Worm (Caenorhabditis elegans) whole organism, L2 larva: ENCODE data around the gene dro-1.

Source experiments
- F13H6.1 ChIP-seq: sonication (generic microtip); optimal IDR thresholded peaks from 2 replicates; lab custom pipeline; 2016; ENCODE audit warnings: missing genetic modification characterization, missing compliant biosample characterization
- R02D3.7 ChIP-seq: fragments of 150-350 bp; optimal IDR thresholded peaks from 2 replicates; lab custom pipeline; 2014; ENCODE audit warnings: missing biosample characterization, missing genetic modification characterization
- Y55F3AM.14 ChIP-seq: fragments of 200-800 bp; sonication (Bioruptor generic); optimal IDR thresholded peaks from 2 replicates; lab custom pipeline; 2018; ENCODE audit warnings: mild to moderate bottlenecking, missing genetic modification characterization, missing compliant biosample characterization
- ZK546.5 ChIP-seq: sonication (generic microtip); optimal IDR thresholded peaks from 2 replicates; lab custom pipeline; 2017; ENCODE audit warnings: missing biosample characterization, missing genetic modification characterization
- blmp-1 ChIP-seq: sonication (generic microtip); optimal IDR thresholded peaks from 2 replicates; lab custom pipeline; 2017; ENCODE audit warnings: missing genetic modification characterization, mild to moderate bottlenecking, missing compliant biosample characterization, antibody characterized with exemption, moderate library complexity; ENCODE audit not compliant: insufficient read depth
- ceh-82 ChIP-seq: fragments of 150-350 bp; optimal IDR thresholded peaks from 2 replicates; lab custom pipeline; 2014; ENCODE audit warnings: missing biosample characterization, missing genetic modification characterization
- crh-2 ChIP-seq: sonication (generic microtip); optimal IDR thresholded peaks from 2 replicates; lab custom pipeline; 2017; ENCODE audit warnings: missing biosample characterization, missing genetic modification characterization
- egl-27 ChIP-seq: sonication (generic microtip); optimal IDR thresholded peaks from 3 replicates; lab custom pipeline; 2017; ENCODE audit warnings: missing biosample characterization, missing genetic modification reagents, missing genetic modification characterization
- fos-1 ChIP-seq: fragments of 150-350 bp; optimal IDR thresholded peaks from 2 replicates; lab custom pipeline; 2014; ENCODE audit warnings: missing biosample characterization, missing genetic modification characterization
- gmeb-1 ChIP-seq: fragments of 150-350 bp; optimal IDR thresholded peaks from 2 replicates; lab custom pipeline; 2014; ENCODE audit warnings: missing biosample characterization, missing genetic modification characterization
- lin-13 ChIP-seq: fragments of 150-350 bp; optimal IDR thresholded peaks from 2 replicates; lab custom pipeline; 2014; ENCODE audit warnings: missing biosample characterization, missing genetic modification reagents, missing genetic modification characterization
- lsy-2 ChIP-seq, 2 experiments: fragments of 150-350 bp in 1 of 2; sonication (generic microtip) in 1 of 2; optimal IDR thresholded peaks; 2 replicates each; lab custom pipeline; 2014 to 2017; ENCODE audit warnings: missing biosample characterization in 2 of 2, missing genetic modification characterization in 2 of 2
- mab-5 ChIP-seq: fragments of 150-350 bp; optimal IDR thresholded peaks from 2 replicates; lab custom pipeline; 2014; ENCODE audit warnings: missing biosample characterization, missing genetic modification characterization
- mdl-1 ChIP-seq, 2 experiments: fragments of 150-350 bp in 1 of 2; sonication (generic microtip) in 1 of 2; optimal IDR thresholded peaks; 2 replicates each; lab custom pipeline; 2017; ENCODE audit warnings: missing biosample characterization in 2 of 2, missing genetic modification characterization in 2 of 2
- nhr-10 ChIP-seq: sonication (generic microtip); optimal IDR thresholded peaks from 2 replicates; lab custom pipeline; 2017; ENCODE audit warnings: missing biosample characterization, missing genetic modification characterization
- nhr-129 ChIP-seq: fragments of 150-350 bp; optimal IDR thresholded peaks from 2 replicates; lab custom pipeline; 2014; ENCODE audit warnings: missing biosample characterization, missing genetic modification characterization
- nhr-21 ChIP-seq: fragments of 150-350 bp; optimal IDR thresholded peaks from 2 replicates; lab custom pipeline; 2014; ENCODE audit warnings: missing biosample characterization, missing genetic modification characterization
- nhr-237 ChIP-seq: fragments of 150-350 bp; optimal IDR thresholded peaks from 2 replicates; lab custom pipeline; 2014; ENCODE audit warnings: missing biosample characterization, missing genetic modification characterization
- nhr-25 ChIP-seq: fragments of 150-350 bp; sonication (generic microtip); optimal IDR thresholded peaks from 3 replicates; lab custom pipeline; 2014; ENCODE audit warnings: missing biosample characterization, missing genetic modification characterization
- nhr-6 ChIP-seq: fragments of 150-350 bp; optimal IDR thresholded peaks from 2 replicates; lab custom pipeline; 2014; ENCODE audit warnings: missing biosample characterization, missing genetic modification characterization
- peb-1 ChIP-seq: fragments of 150-350 bp; optimal IDR thresholded peaks from 2 replicates; lab custom pipeline; 2014; ENCODE audit warnings: missing biosample characterization, missing genetic modification characterization
- skn-1 ChIP-seq: sonication (generic microtip); optimal IDR thresholded peaks from 2 replicates; lab custom pipeline; 2017; ENCODE audit warnings: missing biosample characterization, missing genetic modification characterization
- sma-3 ChIP-seq: sonication (generic microtip); optimal IDR thresholded peaks from 2 replicates; lab custom pipeline; 2016; ENCODE audit warnings: missing genetic modification reagents, missing genetic modification characterization, missing compliant biosample characterization
- unc-55 ChIP-seq: fragments of 150-350 bp; sonication (generic microtip); optimal IDR thresholded peaks from 3 replicates; lab custom pipeline; 2014; ENCODE audit warnings: missing biosample characterization, missing genetic modification reagents, missing genetic modification characterization
- unc-62 ChIP-seq: fragments of 150-350 bp; optimal IDR thresholded peaks from 2 replicates; lab custom pipeline; 2014; ENCODE audit warnings: missing biosample characterization, missing genetic modification reagents, missing genetic modification characterization
- zag-1 ChIP-seq: fragments of 150-350 bp; optimal IDR thresholded peaks from 2 replicates; lab custom pipeline; 2014; ENCODE audit warnings: missing biosample characterization, missing genetic modification characterization
- ztf-1 ChIP-seq: fragments of 200-800 bp; sonication (Bioruptor generic); conservative IDR thresholded peaks from 2 replicates; pipeline ENCODE4 v1.3.6; 2022; ENCODE audit warnings: missing genetic modification characterization, missing compliant biosample characterization
- ztf-11 ChIP-seq: sonication (generic microtip); optimal IDR thresholded peaks from 2 replicates; lab custom pipeline; 2017; ENCODE audit warnings: missing biosample characterization, missing genetic modification characterization

The dro-1 gene

ce11 chrIII:13322578-13322977 is 19.9 kb upstream of the dro-1 start, which contains the start of gene F53A2.11:
TSS of gene F53A2.11 (minus strand) at chrIII:13322678.
- TF ChIP-seq skn-1 (no peak), nhr-237 (tag; lab: Kevin White, UChicago) (no peak), mdl-1 (tag; optimal IDR thresholded peaks at IDR 0.05; lab: Kevin White, UChicago) (no peak), unc-62 (GFP tag; lab: Kevin White, UChicago) (no peak), R02D3.7 (tag; lab: Kevin White, UChicago) (no peak), nhr-21 (tag; lab: Kevin White, UChicago) (no peak), crh-2 (tag; lab: Kevin White, UChicago) (no peak), nhr-6 (tag; lab: Kevin White, UChicago) (no peak), fos-1 (tag; lab: Kevin White, UChicago) (no peak)
- TF ChIP-seq, all 48 proteins: peak for 0

- TF ChIP-seq F13H6.1 (tag; lab: Kevin White, UChicago), result no peak
- TF ChIP-seq, all 48 proteins: peak for 0
Measured at ce11 chrIII:13324739-13325138, 17.7 kb upstream of the dro-1 start, which contains the start of gene F53A2.1. TSS of gene F53A2.1 (minus strand) at chrIII:13324839.

- no peak for TF ChIP-seq blmp-1 (tag; lab: Kevin White, UChicago)
Measured at ce11 chrIII:13328911-13329310, 13.6 kb upstream of the dro-1 start.

ce11 chrIII:13333754-13334153 is 8.7 kb upstream of the dro-1 start, which contains the start of gene sdz-20:
TSS of gene sdz-20 (plus strand) at chrIII:13334054.
- no peak for TF ChIP-seq ZK546.5 (tag; lab: Kevin White, UChicago)
- no peak for TF ChIP-seq Y55F3AM.14 (GFP tag; lab: Kevin White, UChicago)
- no peak for TF ChIP-seq zag-1 (tag; lab: Kevin White, UChicago)
- no peak for TF ChIP-seq nhr-10
- TF ChIP-seq mdl-1 (tag; optimal IDR thresholded peaks at IDR 0.05; lab: Kevin White, UChicago), result no peak

DNA sequence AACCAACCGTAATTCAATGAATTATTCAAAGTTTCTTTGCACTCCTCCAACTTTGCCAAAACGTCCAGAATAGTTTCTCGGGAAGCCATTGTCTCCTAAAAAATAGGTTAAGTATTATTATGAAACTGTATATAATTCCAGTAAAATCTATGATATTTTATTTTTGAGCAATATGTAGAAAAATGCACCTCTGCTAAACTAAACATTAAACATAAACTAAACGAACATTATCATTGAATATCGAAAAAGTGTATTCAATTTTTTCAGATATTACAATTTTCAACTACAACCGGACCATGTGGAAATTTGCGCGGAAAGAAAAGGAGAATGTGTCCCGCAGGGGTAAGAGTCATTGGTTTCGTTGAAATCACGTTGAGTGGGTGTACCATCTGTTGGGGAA is 2.8 kb upstream of the dro-1 start, which contains the start of gene F53A2.3:
Gene F53A2.3 (minus strand): TSS at position 101 of the 400 bp plus-strand sequence.
- no peak for TF ChIP-seq Y55F3AM.14 (GFP tag; lab: Kevin White, UChicago)
- TF ChIP-seq ceh-82 (tag; lab: Kevin White, UChicago), result no peak

ce11 chrIII:13340504-13341274 is 1.8 kb upstream of the dro-1 start:
- TF ChIP-seq nhr-237 (tag; lab: Kevin White, UChicago), result no peak
- peak; percentile 66 for TF ChIP-seq gmeb-1 (tag; lab: Kevin White, UChicago)
- peak in 1 of 2 experiments; percentile 72 for TF ChIP-seq lsy-2 (tag; optimal IDR thresholded peaks at IDR 0.05; lab: Kevin White, UChicago)
- TF ChIP-seq unc-55, result peak; percentile 46
- TF ChIP-seq egl-27, result no peak
- no peak for TF ChIP-seq peb-1 (tag; lab: Kevin White, UChicago)
- no peak for TF ChIP-seq mab-5 (tag; lab: Kevin White, UChicago)
- peak; percentile 68 for TF ChIP-seq lin-13

DNA sequence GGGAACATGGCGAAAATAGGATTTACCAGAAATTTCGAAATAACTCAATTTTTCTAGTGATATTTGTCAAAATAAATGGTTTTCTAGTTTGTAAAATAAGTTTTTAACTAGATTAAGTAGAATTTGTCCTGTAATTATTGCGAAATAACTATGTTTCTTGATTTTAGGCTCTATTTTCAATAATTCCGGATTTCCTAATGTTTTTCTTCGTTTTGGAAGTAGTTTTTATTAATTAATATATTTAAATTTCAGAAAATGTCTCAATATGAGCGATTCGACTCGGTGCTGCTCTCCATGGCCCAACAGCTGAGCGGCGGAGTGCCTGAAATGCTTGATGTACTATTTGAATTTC is 1.2 kb upstream of the dro-1 start, which contains the start of gene nud-1:
Gene nud-1 (plus strand): TSS at position 253 of the 352 bp plus-strand sequence.
- TF ChIP-seq zag-1 (tag; lab: Kevin White, UChicago), result no peak
- no peak for TF ChIP-seq nhr-25
- TF ChIP-seq ztf-1, result no peak
- no peak for TF ChIP-seq mdl-1 (tag; optimal IDR thresholded peaks at IDR 0.05; lab: Kevin White, UChicago)
- TF ChIP-seq fos-1 (tag; lab: Kevin White, UChicago), result no peak
- no peak for TF ChIP-seq unc-62 (GFP tag; lab: Kevin White, UChicago)
- no peak for TF ChIP-seq sma-3 (GFP tag; lab: Kevin White, UChicago)
- TF ChIP-seq egl-27, result no peak
- TF ChIP-seq ztf-11 (tag; lab: Kevin White, UChicago), result no peak
- TF ChIP-seq nhr-129 (tag; lab: Kevin White, UChicago), result no peak
